Fruit fly (Drosophila melanogaster): ENCODE results near the gene Ktch.

dm6 chr3R:31089985-31090384 lies 40.5 kb downstream of the Ktch start:
- no peak for TF ChIP-seq usp (GFP tag; optimal IDR thresholded peaks at IDR 0.05)
- no peak for TF ChIP-seq EcR (GFP tag; optimal IDR thresholded peaks at IDR 0.05)
- TF ChIP-seq CG8478 (optimal IDR thresholded peaks at IDR 0.05): no peak
- no peak for TF ChIP-seq Dll (optimal IDR thresholded peaks at IDR 0.05)

Data from whole organism.